Fruit fly (Drosophila melanogaster): ENCODE results near the gene CG10803.

Gene CG10803

DNA sequence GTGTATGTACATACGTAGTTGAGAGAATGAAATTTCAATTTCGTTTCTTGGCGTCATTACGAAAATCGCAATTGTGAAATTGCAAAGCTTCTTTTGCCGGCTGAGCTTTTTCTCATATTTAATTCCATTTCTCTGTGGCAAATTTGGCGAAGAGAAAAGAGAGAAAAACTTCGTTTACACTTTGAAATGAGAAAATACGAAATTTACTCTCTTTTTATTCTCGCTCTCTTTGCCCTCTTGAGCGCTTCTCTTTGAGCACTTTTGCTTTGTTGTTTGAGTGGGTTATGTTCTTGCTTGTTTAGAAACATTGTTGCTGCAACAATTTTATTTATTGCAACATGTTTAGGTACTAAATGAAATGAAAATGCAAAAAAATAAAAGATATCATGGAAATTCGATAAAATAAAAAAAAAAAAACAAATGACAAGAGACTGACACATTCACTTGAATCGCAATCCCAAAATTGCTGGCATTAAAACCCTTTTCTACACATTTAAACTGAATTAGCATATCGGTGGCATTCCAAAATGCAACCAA lies 34.1 kb upstream of the CG10803 start:
- no peak for TF ChIP-seq pan (optimal IDR thresholded peaks at IDR 0.05)
- TF ChIP-seq usp (GFP tag; optimal IDR thresholded peaks at IDR 0.05) = no peak
- TF ChIP-seq Dll (optimal IDR thresholded peaks at IDR 0.05) = no peak
- no peak for TF ChIP-seq EcR (GFP tag; optimal IDR thresholded peaks at IDR 0.05)
- no peak for TF ChIP-seq psq (optimal IDR thresholded peaks at IDR 0.05)
- no peak for TF ChIP-seq CG8478 (optimal IDR thresholded peaks at IDR 0.05)

DNA sequence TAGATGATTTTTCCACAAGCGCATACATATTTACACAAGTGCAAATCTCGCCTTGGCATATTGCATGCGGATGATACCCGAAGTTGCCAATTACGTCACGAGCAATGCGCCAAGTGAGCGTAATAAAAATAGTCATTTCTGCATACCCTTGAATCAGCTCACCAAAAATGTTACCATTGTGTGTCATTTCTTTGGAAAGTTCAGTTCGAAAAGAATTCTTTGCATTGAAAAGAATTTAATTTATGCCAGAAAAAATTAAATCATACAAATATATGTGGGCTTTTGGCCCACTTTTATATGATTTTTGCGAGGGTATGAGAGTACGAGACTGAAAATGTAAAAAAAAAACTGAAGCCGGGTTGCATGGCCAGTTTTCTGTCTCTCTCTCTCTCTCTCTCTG lies 33.5 kb upstream of the CG10803 start:
- TF ChIP-seq psq (optimal IDR thresholded peaks at IDR 0.05) (no peak), EcR (GFP tag; optimal IDR thresholded peaks at IDR 0.05) (no peak), Dll (optimal IDR thresholded peaks at IDR 0.05) (no peak)

DNA sequence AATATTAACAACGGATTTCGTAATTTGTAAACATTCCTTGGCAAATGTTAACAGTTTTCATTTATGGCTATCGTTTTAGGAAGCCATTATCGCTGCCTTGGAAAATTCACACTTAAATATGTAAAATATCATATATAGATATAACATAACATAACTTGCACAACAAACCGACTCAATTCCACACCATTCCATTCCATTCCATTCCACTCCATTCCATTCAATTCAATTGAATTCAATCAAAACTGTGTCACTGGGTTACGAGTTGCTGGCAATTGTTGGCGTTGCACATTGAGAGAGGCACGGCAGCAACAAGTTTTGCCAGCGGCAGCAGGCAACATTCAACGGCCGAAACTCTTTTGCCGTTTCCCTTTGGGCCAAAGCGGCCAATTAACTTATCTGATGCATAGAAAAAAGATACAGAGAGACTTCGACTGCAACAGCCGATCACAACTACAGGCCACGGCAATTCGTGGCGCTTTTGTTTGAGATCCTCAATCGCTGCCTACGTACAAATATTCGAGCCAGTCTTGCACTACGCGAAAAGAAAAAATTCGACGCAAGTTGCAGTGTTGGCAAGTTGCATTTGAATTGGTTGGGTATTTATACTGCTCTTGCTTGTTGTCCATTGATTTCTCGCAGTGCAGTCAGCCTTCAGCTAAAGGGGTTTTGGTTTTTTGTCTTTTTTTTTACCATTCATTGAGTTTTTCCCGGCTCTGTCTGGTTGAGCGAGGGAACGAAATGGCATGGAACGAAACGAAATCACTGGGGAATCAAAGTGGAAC lies 32.2 kb upstream of the CG10803 start:
- TF ChIP-seq CG8478 (optimal IDR thresholded peaks at IDR 0.05) = no peak
- no peak for TF ChIP-seq pan (optimal IDR thresholded peaks at IDR 0.05)
- TF ChIP-seq EcR (GFP tag; optimal IDR thresholded peaks at IDR 0.05) = no peak

DNA sequence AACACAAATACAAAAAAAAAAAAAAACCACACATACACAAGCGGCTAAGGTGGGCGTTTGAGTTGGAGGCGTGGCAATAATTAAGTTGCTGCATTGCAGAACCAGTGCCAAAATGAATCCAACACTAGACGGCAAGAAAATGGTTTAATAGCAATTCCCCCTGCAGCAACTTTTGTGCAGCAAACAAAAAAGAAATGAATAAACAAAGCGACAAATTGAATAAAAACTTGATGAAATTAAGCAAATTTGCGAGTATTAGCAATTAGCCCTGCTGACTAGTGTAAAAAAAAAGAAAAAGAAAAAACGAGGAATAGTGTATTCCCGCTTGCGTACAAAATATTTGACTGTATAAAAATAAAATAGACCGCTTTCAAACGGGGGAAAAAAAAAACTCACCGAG lies 30.7 kb upstream of the CG10803 start:
- TF ChIP-seq pan (optimal IDR thresholded peaks at IDR 0.05) (no peak), CG8478 (optimal IDR thresholded peaks at IDR 0.05) (no peak), EcR (GFP tag; optimal IDR thresholded peaks at IDR 0.05) (no peak), psq (optimal IDR thresholded peaks at IDR 0.05) (no peak), Dll (optimal IDR thresholded peaks at IDR 0.05) (no peak), usp (GFP tag; optimal IDR thresholded peaks at IDR 0.05) (no peak)

DNA sequence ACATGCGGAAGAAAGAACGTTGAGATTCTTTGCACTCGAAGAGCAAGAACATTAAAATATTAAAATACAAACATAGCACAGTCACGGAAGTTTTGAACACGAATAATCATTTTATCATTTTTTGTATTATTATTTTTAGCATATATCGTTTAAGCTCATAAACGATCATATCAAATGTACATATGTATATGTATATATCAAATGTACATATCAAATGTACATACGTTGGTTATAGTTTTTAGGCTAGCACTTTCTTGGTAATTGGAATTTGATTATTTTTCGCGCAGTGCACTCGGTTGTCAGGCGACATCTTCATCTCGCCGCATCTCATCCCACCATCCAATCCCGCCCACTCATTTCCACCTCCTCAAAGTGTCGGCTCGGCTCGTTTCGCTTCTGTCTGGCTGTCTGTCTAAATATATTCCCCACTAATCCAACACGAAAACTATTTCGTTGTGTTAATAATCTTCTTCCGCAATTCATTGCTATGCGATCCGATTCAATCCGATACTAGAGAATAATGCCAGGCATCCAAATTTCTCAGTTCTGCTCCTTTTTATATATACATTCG lies 29.9 kb upstream of the CG10803 start:
- TF ChIP-seq CG8478 (optimal IDR thresholded peaks at IDR 0.05) = no peak
- TF ChIP-seq Dll (optimal IDR thresholded peaks at IDR 0.05) = no peak
- no peak for TF ChIP-seq psq (optimal IDR thresholded peaks at IDR 0.05)
- TF ChIP-seq usp (GFP tag; optimal IDR thresholded peaks at IDR 0.05) = no peak
- no peak for TF ChIP-seq pan (optimal IDR thresholded peaks at IDR 0.05)
- no peak for TF ChIP-seq EcR (GFP tag; optimal IDR thresholded peaks at IDR 0.05)

DNA sequence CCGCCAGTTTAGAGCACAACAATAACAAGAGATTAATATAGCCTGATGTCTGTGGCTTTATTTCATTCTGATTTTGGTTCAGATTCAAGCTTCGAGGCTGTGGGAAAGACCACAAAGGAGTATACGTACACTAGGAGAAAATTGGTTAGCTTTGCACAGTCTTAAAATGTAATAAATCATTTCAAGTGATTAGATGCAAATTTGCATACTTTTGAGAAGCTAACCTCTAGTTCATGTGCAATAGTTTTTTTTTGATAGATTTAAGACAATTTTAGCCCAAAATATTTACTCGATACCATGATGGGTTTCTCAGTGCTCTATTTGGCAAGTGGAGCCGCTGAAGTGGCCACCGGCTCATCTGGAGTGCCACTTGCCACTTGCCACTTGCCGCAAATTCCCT lies 27.9 kb upstream of the CG10803 start:
- no peak for TF ChIP-seq EcR (GFP tag; optimal IDR thresholded peaks at IDR 0.05)
- TF ChIP-seq usp (GFP tag; optimal IDR thresholded peaks at IDR 0.05) = no peak
- no peak for TF ChIP-seq pan (optimal IDR thresholded peaks at IDR 0.05)
- no peak for TF ChIP-seq Dll (optimal IDR thresholded peaks at IDR 0.05)
- no peak for TF ChIP-seq CG8478 (optimal IDR thresholded peaks at IDR 0.05)
- TF ChIP-seq psq (optimal IDR thresholded peaks at IDR 0.05) = no peak

DNA sequence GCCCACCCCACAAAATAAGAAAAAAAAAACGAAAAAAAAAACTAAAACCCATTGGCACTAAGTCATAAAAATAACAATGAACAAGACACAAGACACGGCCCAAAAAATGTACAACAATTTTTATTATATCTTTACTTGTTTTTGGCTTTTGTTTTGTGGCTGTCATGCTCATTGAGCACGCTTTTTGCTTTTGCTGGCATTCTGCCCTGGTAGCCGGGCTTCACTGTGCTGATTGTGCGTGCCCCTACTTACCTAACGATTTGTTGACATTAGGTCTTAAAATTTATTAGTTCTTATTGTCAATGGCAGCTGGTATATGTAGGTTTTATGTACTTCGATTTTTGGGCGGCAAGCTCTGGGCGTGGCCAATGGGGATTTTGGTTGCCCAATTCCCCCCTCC lies 27.0 kb upstream of the CG10803 start:
- TF ChIP-seq CG8478 (optimal IDR thresholded peaks at IDR 0.05) (no peak), EcR (GFP tag; optimal IDR thresholded peaks at IDR 0.05) (no peak), psq (optimal IDR thresholded peaks at IDR 0.05) (no peak), Dll (optimal IDR thresholded peaks at IDR 0.05) (no peak), usp (GFP tag; optimal IDR thresholded peaks at IDR 0.05) (no peak)

DNA sequence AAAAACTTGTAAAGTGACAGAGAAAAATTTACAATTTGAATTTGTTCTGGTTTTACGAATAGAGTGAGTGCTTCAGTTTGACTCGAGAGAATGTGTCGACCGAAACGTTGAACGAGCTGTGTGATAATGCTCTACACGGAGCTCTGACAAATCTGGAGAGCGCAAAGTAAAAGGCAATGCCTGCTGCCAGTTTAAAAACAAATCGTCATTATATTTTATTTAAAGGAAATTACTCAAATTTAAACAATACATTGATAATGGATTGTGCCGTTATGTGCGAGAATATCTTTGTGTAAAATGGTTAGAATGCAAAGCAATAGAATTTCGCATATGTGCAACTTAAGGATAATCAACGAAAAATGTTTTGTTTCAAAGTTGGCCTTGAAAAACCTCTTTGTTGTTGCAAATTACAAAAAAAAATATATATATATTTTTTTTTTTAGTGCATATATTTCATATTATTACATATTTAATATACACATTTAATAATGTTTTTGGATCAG lies 25.3 kb upstream of the CG10803 start, which contains the start of the genes CG16782 and CG10801:
Gene CG16782 (minus strand): TSS at position 101 of the 503 bp plus-strand sequence.
Gene CG10801 (plus strand): TSS at position 453 of the 503 bp plus-strand sequence.
- TF ChIP-seq usp (GFP tag; optimal IDR thresholded peaks at IDR 0.05) (no peak), EcR (GFP tag; optimal IDR thresholded peaks at IDR 0.05) (no peak), pan (optimal IDR thresholded peaks at IDR 0.05) (no peak), Dll (optimal IDR thresholded peaks at IDR 0.05) (no peak), CG8478 (optimal IDR thresholded peaks at IDR 0.05) (no peak), psq (optimal IDR thresholded peaks at IDR 0.05) (no peak)

DNA sequence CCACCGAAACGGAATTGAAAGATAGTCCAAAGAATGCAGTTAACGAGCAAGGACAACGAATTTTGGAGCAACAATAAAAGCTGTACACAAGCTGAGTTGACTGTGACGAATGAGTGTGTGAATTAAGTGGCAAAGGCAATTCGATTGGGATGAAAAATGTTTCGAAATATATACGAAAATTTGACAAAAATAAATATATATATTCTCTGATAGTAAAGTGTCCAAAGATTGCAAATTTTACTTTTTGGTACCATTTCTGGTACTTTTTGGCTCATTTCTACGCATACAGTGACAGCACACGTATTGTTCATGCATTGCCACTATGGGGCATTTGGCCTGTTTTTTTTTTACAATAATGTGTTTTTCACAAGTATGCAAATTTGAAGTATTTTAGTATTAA lies 21.5 kb upstream of the CG10803 start, which contains the start of gene CG16781:
Gene CG16781 (minus strand): TSS at position 101 of the 400 bp plus-strand sequence.
- TF ChIP-seq pan (optimal IDR thresholded peaks at IDR 0.05) = no peak
- TF ChIP-seq usp (GFP tag; optimal IDR thresholded peaks at IDR 0.05) = no peak
- no peak for TF ChIP-seq psq (optimal IDR thresholded peaks at IDR 0.05)
- no peak for TF ChIP-seq Dll (optimal IDR thresholded peaks at IDR 0.05)
- no peak for TF ChIP-seq EcR (GFP tag; optimal IDR thresholded peaks at IDR 0.05)
- TF ChIP-seq CG8478 (optimal IDR thresholded peaks at IDR 0.05) = no peak

DNA sequence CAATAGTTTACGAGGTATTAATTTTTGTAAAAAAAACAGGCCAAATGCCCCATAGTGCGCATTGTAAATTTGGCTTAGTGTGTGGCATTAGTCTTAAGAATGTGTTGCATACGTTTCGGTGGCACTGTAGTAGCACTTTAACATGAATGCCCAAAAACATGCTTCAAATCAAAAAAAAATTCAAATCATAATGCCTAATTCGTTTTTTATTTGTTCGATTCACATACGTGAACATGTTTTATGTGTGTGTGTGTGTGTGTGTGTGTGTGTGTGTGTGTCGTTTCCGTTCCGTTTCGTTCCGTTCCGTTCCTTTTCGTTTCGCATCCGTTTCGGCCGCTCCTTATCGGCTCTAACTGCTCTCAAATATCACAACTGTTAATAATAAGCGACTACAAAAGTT lies 19.9 kb upstream of the CG10803 start:
- TF ChIP-seq pan (optimal IDR thresholded peaks at IDR 0.05) (no peak), usp (GFP tag; optimal IDR thresholded peaks at IDR 0.05) (no peak), EcR (GFP tag; optimal IDR thresholded peaks at IDR 0.05) (no peak), CG8478 (optimal IDR thresholded peaks at IDR 0.05) (no peak), Dll (optimal IDR thresholded peaks at IDR 0.05) (no peak), psq (optimal IDR thresholded peaks at IDR 0.05) (no peak)

DNA sequence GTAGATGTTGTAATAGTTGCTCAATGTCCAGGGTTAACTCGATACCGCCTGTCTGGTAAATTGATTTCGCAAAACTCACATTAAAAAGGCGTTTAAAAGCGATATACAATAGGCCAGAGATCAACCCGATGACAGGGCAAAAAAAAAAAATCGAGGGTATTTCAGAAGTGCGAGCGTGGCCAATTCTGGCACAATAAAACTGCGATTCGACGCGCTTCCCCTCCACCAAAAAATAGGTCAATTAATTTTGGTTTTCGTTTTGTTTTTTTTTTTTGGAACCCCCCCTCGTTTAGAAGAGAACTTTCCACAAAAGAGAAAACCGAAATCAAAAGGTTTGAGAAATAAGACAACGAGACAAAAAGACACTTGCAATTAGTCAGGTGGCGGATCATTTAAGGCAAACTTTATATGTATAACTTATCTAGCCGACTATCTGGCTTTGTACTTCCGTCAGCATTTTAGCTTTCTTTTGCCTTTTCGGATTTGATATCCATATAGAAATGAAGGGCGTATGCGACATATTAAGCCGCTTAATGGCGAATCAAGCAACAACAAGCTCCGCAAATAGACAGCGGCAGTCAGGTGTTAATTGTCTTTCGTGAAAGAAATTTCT lies 14.9 kb upstream of the CG10803 start:
- TF ChIP-seq Dll (optimal IDR thresholded peaks at IDR 0.05) (no peak), pan (optimal IDR thresholded peaks at IDR 0.05) (no peak), EcR (GFP tag; optimal IDR thresholded peaks at IDR 0.05) (no peak), psq (optimal IDR thresholded peaks at IDR 0.05) (no peak), CG8478 (optimal IDR thresholded peaks at IDR 0.05) (no peak), usp (GFP tag; optimal IDR thresholded peaks at IDR 0.05) (no peak)

DNA sequence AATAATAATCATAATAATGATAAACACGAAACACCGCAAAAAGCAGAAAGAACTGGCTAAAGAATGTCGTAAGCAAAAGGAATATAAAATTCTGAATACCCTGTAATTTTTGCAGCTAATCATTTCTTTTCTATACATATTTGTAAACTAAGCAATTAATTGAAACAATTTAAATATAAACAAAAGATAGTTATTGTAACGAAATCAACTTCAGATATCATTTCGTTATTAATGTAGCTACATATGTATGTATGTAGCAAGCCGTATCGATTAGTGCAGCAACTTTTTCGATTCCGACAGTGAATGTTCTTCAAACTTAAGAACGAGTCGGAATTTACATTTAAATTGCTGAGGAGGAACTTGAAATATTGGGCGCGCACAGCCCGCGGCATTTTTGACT lies 11.8 kb upstream of the CG10803 start:
- TF ChIP-seq CG8478 (optimal IDR thresholded peaks at IDR 0.05) (no peak), usp (GFP tag; optimal IDR thresholded peaks at IDR 0.05) (no peak)
